Worm (Caenorhabditis elegans): ENCODE measurements around the gene tex-2.
A peak's percentile ranks its signal among the peaks of the same experiment; 100 is the strongest.

Gene tex-2

DNA sequence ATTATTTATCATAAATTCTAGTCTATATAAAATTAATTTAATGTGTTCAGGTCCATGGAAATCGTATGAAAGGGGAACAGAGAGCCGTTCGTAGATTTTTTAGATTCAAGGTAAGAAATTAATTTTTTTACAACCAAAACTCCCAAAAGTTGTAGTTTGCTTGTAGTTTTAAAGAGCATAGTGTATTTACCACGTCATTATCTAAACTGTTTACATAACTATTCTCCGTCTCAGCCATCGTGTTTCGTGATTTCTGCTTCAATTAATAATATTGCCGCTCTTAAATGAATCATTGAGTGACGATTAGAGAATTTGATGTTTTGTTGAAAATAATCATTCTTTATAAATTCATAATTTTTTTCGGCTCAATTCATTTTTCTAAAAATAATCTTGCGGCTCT lies 37.9 kb upstream of the tex-2 start, which contains the start of gene cgt-3:
TSS of gene cgt-3 (plus strand) at position 51 of the 400 bp plus-strand sequence.
- TF ChIP-seq lsy-2 (tag; optimal IDR thresholded peaks at IDR 0.05) (peak in 1 of 2 experiments; percentile 12), cey-2 (tag; optimal IDR thresholded peaks at IDR 0.05; ENCODE audit: borderline replicate concordance, insufficient read depth) (no peak), mxl-3 (GFP tag; optimal IDR thresholded peaks at IDR 0.05) (no peak), lin-38 (GFP tag; IDR thresholded peaks at IDR 0.05) (peak; percentile 30; the same call in 1 of the 2 replicates), nhr-28 (tag; optimal IDR thresholded peaks at IDR 0.05) (peak; percentile 80), daf-16 (GFP tag; optimal IDR thresholded peaks at IDR 0.05) (no peak), daf-16 (tag; optimal IDR thresholded peaks at IDR 0.05) (peak; percentile 84), pha-4 (GFP tag; IDR thresholded peaks at IDR 0.05) (no peak), pha-4 (tag; optimal IDR thresholded peaks at IDR 0.05) (peak; percentile 17)

DNA sequence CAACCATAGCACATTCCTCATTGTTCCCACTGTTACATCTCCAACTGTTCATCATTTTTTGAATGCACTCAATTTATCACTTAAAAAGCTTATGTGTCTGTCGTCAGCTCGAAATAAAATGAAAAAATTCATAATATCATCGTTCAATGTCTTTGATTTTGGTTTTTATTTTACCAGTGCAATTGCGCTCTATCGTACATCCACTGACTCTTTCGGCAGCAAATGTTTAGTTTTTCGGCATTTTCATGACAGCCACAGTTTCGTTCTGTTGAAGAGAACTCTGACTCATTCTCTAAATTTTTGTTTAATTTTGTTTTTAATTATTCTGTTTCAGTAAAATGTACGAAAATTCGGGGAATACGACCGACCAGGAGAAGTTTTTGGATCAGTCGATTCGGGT lies 34.1 kb upstream of the tex-2 start, which contains the start of gene vps-35:
TSS of gene vps-35 (plus strand) at position 335 of the 400 bp plus-strand sequence.
- no peak for TF ChIP-seq nhr-11 (tag; optimal IDR thresholded peaks at IDR 0.05)
- peak; percentile 90 for TF ChIP-seq lin-38 (GFP tag; IDR thresholded peaks at IDR 0.05)
- no peak for TF ChIP-seq lim-7 (GFP tag; IDR thresholded peaks at IDR 0.05)
- peak; percentile 46 for TF ChIP-seq mes-2 (tag; optimal IDR thresholded peaks at IDR 0.05; ENCODE audit: poor library complexity, severe bottlenecking)
- TF ChIP-seq jun-1 (tag; optimal IDR thresholded peaks at IDR 0.05) = no peak
- TF ChIP-seq aha-1 (tag) = no peak
- TF ChIP-seq nhr-6 (tag; optimal IDR thresholded peaks at IDR 0.05) = peak; percentile 56
- no peak for TF ChIP-seq F37D6.2 (tag; optimal IDR thresholded peaks at IDR 0.05)
- no peak for TF ChIP-seq ctbp-1 (GFP tag; IDR thresholded peaks at IDR 0.05)
- TF ChIP-seq cey-2 (tag; optimal IDR thresholded peaks at IDR 0.05; ENCODE audit: borderline replicate concordance, insufficient read depth) = no peak
- no peak for TF ChIP-seq unc-39 (tag; optimal IDR thresholded peaks at IDR 0.05)
- no peak for TF ChIP-seq nhr-237 (tag; optimal IDR thresholded peaks at IDR 0.05)
- no peak for TF ChIP-seq arid-1 (GFP tag; conservative IDR thresholded peaks at IDR 0.05)
- TF ChIP-seq dve-1 (tag; optimal IDR thresholded peaks at IDR 0.05; ENCODE audit: insufficient read depth) = peak; percentile 30
- peak; percentile 76 for TF ChIP-seq nhr-28 (tag; optimal IDR thresholded peaks at IDR 0.05)
- TF ChIP-seq lin-13 (GFP tag; optimal IDR thresholded peaks at IDR 0.05) = no peak
- TF ChIP-seq dmd-6 (GFP tag; IDR thresholded peaks at IDR 0.05) = peak; percentile 13; the same call in 1 of the 2 replicates
- no peak for TF ChIP-seq ceh-82 (tag; optimal IDR thresholded peaks at IDR 0.05)
- no peak for TF ChIP-seq nhr-10 (tag; optimal IDR thresholded peaks at IDR 0.05)
- TF ChIP-seq nhr-42 (GFP tag; IDR thresholded peaks at IDR 0.05) = no peak
- TF ChIP-seq snpc-4 (tag; optimal IDR thresholded peaks at IDR 0.05) = no peak
- TF ChIP-seq pha-4 (GFP tag; IDR thresholded peaks at IDR 0.05) = no peak
- TF ChIP-seq pha-4 (tag; optimal IDR thresholded peaks at IDR 0.05) = peak; percentile 22
- no peak for TF ChIP-seq duxl-1 (tag; optimal IDR thresholded peaks at IDR 0.05; ENCODE audit: poor library complexity)
- no peak for TF ChIP-seq egl-27 (tag; optimal IDR thresholded peaks at IDR 0.05)
- TF ChIP-seq daf-8 (GFP tag; IDR thresholded peaks at IDR 0.05) = no peak
- no peak for TF ChIP-seq daf-12 (tag; optimal IDR thresholded peaks at IDR 0.05)
- no peak for TF ChIP-seq fkh-10 (GFP tag; optimal IDR thresholded peaks at IDR 0.05)
- TF ChIP-seq nhr-102 (tag; optimal IDR thresholded peaks at IDR 0.05) = no peak
- TF ChIP-seq lin-1 (GFP tag; IDR thresholded peaks at IDR 0.05) = no peak
- no peak for TF ChIP-seq ama-1 (optimal IDR thresholded peaks at IDR 0.05)
- peak; percentile 10 for TF ChIP-seq hlh-11 (tag; optimal IDR thresholded peaks at IDR 0.05)
- TF ChIP-seq ZK546.5 (tag; optimal IDR thresholded peaks at IDR 0.05) = no peak
- TF ChIP-seq dpl-1 (GFP tag; optimal IDR thresholded peaks at IDR 0.05) = peak; percentile 19
- TF ChIP-seq aly-2 (tag; optimal IDR thresholded peaks at IDR 0.05) = no peak
- TF ChIP-seq lin-15B (tag; optimal IDR thresholded peaks at IDR 0.05) = no peak
- TF ChIP-seq ceh-62 (tag; optimal IDR thresholded peaks at IDR 0.05) = no peak
- TF ChIP-seq zfp-3 (GFP tag; conservative IDR thresholded peaks at IDR 0.05) = no peak
- no peak for TF ChIP-seq gei-8 (GFP tag; optimal IDR thresholded peaks at IDR 0.05)
- peak in 1 of 2 experiments; percentile 52 for TF ChIP-seq lsy-2 (tag; optimal IDR thresholded peaks at IDR 0.05)
- peak; percentile 45 for TF ChIP-seq mep-1 (tag; optimal IDR thresholded peaks at IDR 0.05)
- no peak for TF ChIP-seq daf-19 (GFP tag; conservative IDR thresholded peaks at IDR 0.05)
- no peak for TF ChIP-seq Y75B8A.6 (GFP tag; IDR thresholded peaks at IDR 0.05)
- TF ChIP-seq tra-1 (GFP tag; IDR thresholded peaks at IDR 0.05) = no peak
- no peak for TF ChIP-seq mxl-2 (GFP tag; conservative IDR thresholded peaks at IDR 0.05)
- no peak for TF ChIP-seq F26F4.8 (GFP tag; conservative IDR thresholded peaks at IDR 0.05)
- no peak for TF ChIP-seq F44E2.7 (GFP tag; IDR thresholded peaks at IDR 0.05)

Data from whole organism, L4 larva.